Fruit fly (Drosophila melanogaster): Measurements from ENCODE around the gene emc.

The emc gene

dm6 chr3L:770157-770672 lies 21.0 kb downstream of the emc start:
- TF ChIP-seq cas (GFP tag; IDR thresholded peaks at IDR 0.05) (no peak), br (optimal IDR thresholded peaks at IDR 0.05) (no peak), D19A (tag; optimal IDR thresholded peaks at IDR 0.05) (no peak), chm (GFP tag; IDR thresholded peaks at IDR 0.05) (0 out of 2 replicates have a peak, but pooled peaks have one; percentile 8), sens (GFP tag) (peak; percentile 1), tna (GFP tag; IDR thresholded peaks at IDR 0.05; ENCODE audit: partially characterized antibody) (peak; percentile 37; the same call in 1 of the 2 replicates), amos (GFP tag; IDR thresholded peaks at IDR 0.05; ENCODE audit: partially characterized antibody) (peak; percentile 39), Bgb (GFP tag; IDR thresholded peaks at IDR 0.05; ENCODE audit: partially characterized antibody) (peak; percentile 14; the same call in 1 of the 2 replicates), wek (GFP tag; optimal IDR thresholded peaks at IDR 0.05) (no peak), CG6854 (GFP tag; optimal IDR thresholded peaks at IDR 0.05) (no peak), mld (GFP tag; IDR thresholded peaks at IDR 0.05; ENCODE audit: partially characterized antibody) (no peak), Sin3A (optimal IDR thresholded peaks at IDR 0.05) (no peak), CG6683 (GFP tag; optimal IDR thresholded peaks at IDR 0.05) (no peak), Pdp1 (GFP tag; optimal IDR thresholded peaks at IDR 0.05) (peak in 1 of 2 experiments; percentile 59), vvl (GFP tag; IDR thresholded peaks at IDR 0.05) (peak; percentile 18; the same call in 1 of the 2 replicates), Bdp1 (GFP tag; optimal IDR thresholded peaks at IDR 0.05) (peak; percentile 98), CG12942 (GFP tag; optimal IDR thresholded peaks at IDR 0.05) (no peak), Med (GFP tag) (peak; percentile 43), bowl (GFP tag; IDR thresholded peaks at IDR 0.05) (0 out of 2 replicates have a peak, but pooled peaks have one; percentile 11), Dad (GFP tag; optimal IDR thresholded peaks at IDR 0.05) (no peak), CG42726 (GFP tag; IDR thresholded peaks at IDR 0.05; ENCODE audit: partially characterized antibody) (0 out of 2 replicates have a peak, but pooled peaks have one; percentile 14), CG1024 (GFP tag; IDR thresholded peaks at IDR 0.05) (no peak), CG13424 (tag; optimal IDR thresholded peaks at IDR 0.05) (no peak), fru (optimal IDR thresholded peaks at IDR 0.05) (no peak), CG34224 (GFP tag; IDR thresholded peaks at IDR 0.05; ENCODE audit: partially characterized antibody) (peak; percentile 29; the same call in 1 of the 3 replicates), CG8290 (GFP tag; optimal IDR thresholded peaks at IDR 0.05) (no peak), CG8290 (tag; optimal IDR thresholded peaks at IDR 0.05) (peak in 1 of 2 experiments; percentile 18), bigmax (GFP tag; optimal IDR thresholded peaks at IDR 0.05) (peak; percentile 82), Atf3 (GFP tag; optimal IDR thresholded peaks at IDR 0.05) (no peak), Opbp (GFP tag; IDR thresholded peaks at IDR 0.05; ENCODE audit: partially characterized antibody) (peak; percentile 49; the same call in 2 of the 3 replicates), ab (GFP tag; optimal IDR thresholded peaks at IDR 0.05) (no peak), Hr78 (GFP tag; optimal IDR thresholded peaks at IDR 0.05) (peak in 1 of 2 experiments; percentile 69), Dp (GFP tag; optimal IDR thresholded peaks at IDR 0.05) (no peak), aop (GFP tag; IDR thresholded peaks at IDR 0.05) (no peak), dimm (GFP tag; IDR thresholded peaks at IDR 0.05) (no peak), Scr (GFP tag; IDR thresholded peaks at IDR 0.05; ENCODE audit: partially characterized antibody) (peak; percentile 26), lmd (GFP tag; IDR thresholded peaks at IDR 0.05) (no peak), Mes4 (GFP tag; optimal IDR thresholded peaks at IDR 0.05) (no peak), ac (GFP tag; optimal IDR thresholded peaks at IDR 0.05) (no peak), Blimp-1 (GFP tag; optimal IDR thresholded peaks at IDR 0.05) (no peak), wdn (GFP tag; IDR thresholded peaks at IDR 0.05) (no peak)

- peak; percentile 79 for TF ChIP-seq CG2712 (tag; optimal IDR thresholded peaks at IDR 0.05)
- TF ChIP-seq hbn (GFP tag; IDR thresholded peaks at IDR 0.05; ENCODE audit: partially characterized antibody) = no peak
- no peak for TF ChIP-seq klu (GFP tag; IDR thresholded peaks at IDR 0.05)
- peak; percentile 64 for TF ChIP-seq CG14050 (GFP tag; IDR thresholded peaks at IDR 0.05)
- no peak for TF ChIP-seq Lpt (GFP tag; optimal IDR thresholded peaks at IDR 0.05)
- peak; percentile 69; the same call in 2 of the 3 replicates for TF ChIP-seq ken (GFP tag; IDR thresholded peaks at IDR 0.05)
- peak; percentile 36 for TF ChIP-seq CG5180 (GFP tag; optimal IDR thresholded peaks at IDR 0.05)
- peak; percentile 29 for TF ChIP-seq bab2 (GFP tag; optimal IDR thresholded peaks at IDR 0.05)
- no peak for TF ChIP-seq CG14014 (GFP tag; IDR thresholded peaks at IDR 0.05)
- TF ChIP-seq schlank (tag; optimal IDR thresholded peaks at IDR 0.05) = no peak
- TF ChIP-seq salm (tag; optimal IDR thresholded peaks at IDR 0.05) = peak; percentile 8
- no peak for TF ChIP-seq CG15514 (GFP tag; optimal IDR thresholded peaks at IDR 0.05)
Observed at dm6 chr3L:771361-771760, 22.2 kb downstream of the emc start.
